Fruit fly (Drosophila melanogaster): ENCODE results near the gene CG43841.

The CG43841 gene

DNA sequence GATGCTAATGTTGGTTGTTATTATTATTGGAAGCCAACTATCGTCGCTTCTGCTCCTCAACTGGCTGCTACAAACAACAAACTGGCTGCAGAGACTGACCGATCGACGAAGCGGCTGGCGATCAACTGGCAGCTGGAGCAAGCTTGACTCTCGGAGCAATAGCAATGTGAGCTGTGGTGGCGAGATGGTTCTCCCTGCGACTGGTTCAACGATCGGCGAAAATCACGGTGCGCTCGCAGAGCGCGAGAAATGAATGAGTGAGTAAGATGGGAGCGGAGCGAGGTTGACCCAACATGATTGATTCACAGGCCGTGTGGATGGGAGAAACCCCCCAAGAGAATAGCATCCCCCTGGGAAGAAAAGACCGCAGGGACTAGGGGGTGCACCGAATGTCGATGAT is 50.0 kb downstream of the CG43841 start, which contains the start of gene CG15046 (continued):
- TF ChIP-seq dsx (GFP tag; optimal IDR thresholded peaks at IDR 0.05; ENCODE audit: poor library complexity, severe bottlenecking) (no peak), Hr4 (GFP tag; optimal IDR thresholded peaks at IDR 0.05) (no peak)

Measured in whole organism, prepupa.